Worm (Caenorhabditis elegans) whole organism, L1 larva: Measurements from ENCODE around the gene C30G12.6.

ENCODE experiments used
- aha-1 ChIP-seq: fragments of 150-350 bp; optimal IDR thresholded peaks from 2 replicates; lab custom pipeline; 2014; ENCODE audit warnings: missing biosample characterization, missing genetic modification characterization
- ama-1 ChIP-seq: fragments of 150-350 bp; optimal IDR thresholded peaks from 2 replicates; lab custom pipeline; 2014
- ceh-82 ChIP-seq, 3 experiments: fragments of 150-350 bp in 1 of 3; sonication (generic microtip) in 2 of 3; optimal IDR thresholded peaks; 2 replicates each; lab custom pipeline; 2014 to 2017; ENCODE audit warnings: missing biosample characterization in 3 of 3, missing genetic modification characterization in 3 of 3
- ceh-90 ChIP-seq: sonication (generic microtip); optimal IDR thresholded peaks from 2 replicates; lab custom pipeline; 2016; ENCODE audit warnings: missing genetic modification characterization, missing compliant biosample characterization
- ets-5 ChIP-seq: fragments of 200-800 bp; sonication (Bioruptor generic); IDR thresholded peaks from 2 replicates; pipeline ENCODE4 v1.3.6; 2022; ENCODE audit warnings: missing genetic modification characterization, missing compliant biosample characterization
- nhr-237 ChIP-seq: fragments of 150-350 bp; optimal IDR thresholded peaks from 2 replicates; lab custom pipeline; 2014; ENCODE audit warnings: missing biosample characterization, missing genetic modification characterization
- nhr-90 ChIP-seq: sonication (generic microtip); optimal IDR thresholded peaks from 2 replicates; lab custom pipeline; 2016; ENCODE audit warnings: mild to moderate bottlenecking, missing genetic modification characterization, missing compliant biosample characterization; ENCODE audit not compliant: poor library complexity
- sptf-1 ChIP-seq: fragments of 150-350 bp; optimal IDR thresholded peaks from 2 replicates; lab custom pipeline; 2014; ENCODE audit warnings: missing biosample characterization, missing genetic modification characterization

DNA sequence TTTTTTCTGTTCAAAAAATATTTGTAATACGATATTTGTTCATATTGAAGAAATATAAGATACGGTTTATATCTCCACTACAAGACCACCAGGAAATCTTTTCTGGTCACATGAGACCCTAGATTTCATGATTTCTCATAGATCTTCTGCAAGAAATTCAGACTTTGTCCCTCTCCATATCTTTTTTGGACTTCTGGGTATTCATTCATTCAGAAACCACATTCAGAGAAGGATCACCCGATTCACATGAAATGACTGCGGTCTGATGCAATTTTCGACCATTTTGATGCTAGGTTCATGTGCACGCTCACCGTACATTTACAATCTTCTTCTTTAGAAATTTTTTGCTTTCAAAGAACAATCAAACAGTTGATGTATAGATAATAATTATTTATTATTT, 16.0 kb downstream of the C30G12.6 start:
- TF ChIP-seq nhr-237 (tag; lab: Kevin White, UChicago): no peak
- no peak for TF ChIP-seq aha-1 (tag; lab: Kevin White, UChicago)
- no peak for TF ChIP-seq ama-1 (lab: Kevin White, UChicago)
- no peak for TF ChIP-seq ets-5 (GFP tag; lab: Robert Waterston, UW)
- peak; percentile 22 for TF ChIP-seq nhr-90 (tag; lab: Kevin White, UChicago)
- no peak for TF ChIP-seq sptf-1
- TF ChIP-seq ceh-82 (tag; optimal IDR thresholded peaks at IDR 0.05; lab: Kevin White, UChicago): no peak
- no peak for TF ChIP-seq ceh-90 (tag; lab: Kevin White, UChicago)
